Worm (Caenorhabditis elegans): Measurements from ENCODE around the gene F16B4.6.

ce11 chrV:1618760-1619159 is 31.8 kb downstream of the F16B4.6 start, which contains the start of gene nhr-179:
- no peak for TF ChIP-seq him-1 (tag; optimal IDR thresholded peaks at IDR 0.05)
- no peak for TF ChIP-seq dao-5 (tag; optimal IDR thresholded peaks at IDR 0.05)

Measured in whole organism, L4/young adult.